Fruit fly (Drosophila melanogaster) whole organism, pupa: ENCODE measurements around the gene cype.

Experiments
- CG10348 ChIP-seq: fragments of 200-800 bp; sonication (Bioruptor generic); IDR thresholded peaks from 2 replicates; pipeline ENCODE4 v1.3.6; 2022; ENCODE audit warnings: missing biosample characterization, missing genetic modification characterization
- CG12605 ChIP-seq: fragments of 200-800 bp; sonication (Bioruptor generic); IDR thresholded peaks from 2 replicates; pipeline ENCODE4 v1.3.6; 2022; ENCODE audit warnings: missing biosample characterization, missing genetic modification characterization
- CG13204 ChIP-seq: fragments of 200-800 bp; sonication (Bioruptor generic); optimal IDR thresholded peaks from 2 replicates; lab custom pipeline; 2018; ENCODE audit warnings: missing biosample characterization, mild to moderate bottlenecking, missing genetic modification characterization, moderate library complexity
- CG14655 ChIP-seq: fragments of 200-800 bp; sonication (Bioruptor generic); optimal IDR thresholded peaks from 3 replicates; lab custom pipeline; 2017; ENCODE audit warnings: mild to moderate bottlenecking, missing biosample characterization, missing genetic modification reagents, missing genetic modification characterization
- CG15710 ChIP-seq: fragments of 200-800 bp; sonication (Bioruptor generic); optimal IDR thresholded peaks from 2 replicates; lab custom pipeline; 2018; ENCODE audit warnings: missing biosample characterization, mild to moderate bottlenecking, missing genetic modification characterization, moderate library complexity
- CG17806 ChIP-seq: fragments of 200-800 bp; sonication (Bioruptor generic); optimal IDR thresholded peaks from 2 replicates; lab custom pipeline; 2018; ENCODE audit warnings: missing biosample characterization, mild to moderate bottlenecking, missing genetic modification characterization, moderate library complexity
- CG32121 ChIP-seq: fragments of 200-800 bp; sonication (Bioruptor generic); IDR thresholded peaks from 2 replicates; pipeline ENCODE4 v1.3.6; 2022; ENCODE audit warnings: missing biosample characterization, missing genetic modification characterization
- CG34367 ChIP-seq: fragments of 200-800 bp; sonication (Bioruptor generic); optimal IDR thresholded peaks from 2 replicates; lab custom pipeline; 2018; ENCODE audit warnings: missing biosample characterization, mild to moderate bottlenecking, missing genetic modification characterization
- CG4496 ChIP-seq: fragments of 200-800 bp; sonication (Bioruptor generic); IDR thresholded peaks from 3 replicates; pipeline ENCODE4 v1.3.6; 2022; ENCODE audit warnings: missing biosample characterization, missing genetic modification characterization
- CG8159 ChIP-seq: fragments of 200-800 bp; sonication (Bioruptor generic); optimal IDR thresholded peaks from 3 replicates; lab custom pipeline; 2018; ENCODE audit warnings: missing biosample characterization, mild to moderate bottlenecking, missing genetic modification characterization, moderate library complexity
- CG8301 ChIP-seq: fragments of 200-800 bp; sonication (Bioruptor generic); optimal IDR thresholded peaks from 2 replicates; lab custom pipeline; 2018; ENCODE audit warnings: missing biosample characterization, mild to moderate bottlenecking, missing genetic modification characterization
- CG9948 ChIP-seq: fragments of 200-800 bp; sonication (Bioruptor generic); optimal IDR thresholded peaks from 2 replicates; lab custom pipeline; 2018; ENCODE audit warnings: missing biosample characterization, mild to moderate bottlenecking, missing genetic modification characterization, moderate library complexity
- D1 ChIP-seq: fragments of 200-800 bp; sonication (Bioruptor generic); optimal IDR thresholded peaks from 2 replicates; lab custom pipeline; 2018; ENCODE audit warnings: missing biosample characterization, mild to moderate bottlenecking, missing genetic modification characterization, moderate library complexity
- EcR ChIP-seq: fragments of 200-800 bp; sonication (Bioruptor generic); optimal IDR thresholded peaks from 3 replicates; lab custom pipeline; 2019; ENCODE audit warnings: missing biosample characterization, missing genetic modification characterization, mild to moderate bottlenecking, moderate library complexity, missing genetic modification reagents
- Ets98B ChIP-seq: fragments of 200-800 bp; sonication (Bioruptor generic); IDR thresholded peaks from 2 replicates; pipeline ENCODE4 v1.3.6; 2022; ENCODE audit warnings: missing biosample characterization, missing genetic modification characterization
- Pif1A ChIP-seq: fragments of 200-800 bp; sonication (Bioruptor generic); optimal IDR thresholded peaks from 3 replicates; lab custom pipeline; 2016; ENCODE audit warnings: missing biosample characterization, missing genetic modification characterization
- Pif1B ChIP-seq: fragments of 200-800 bp; sonication (Bioruptor generic); optimal IDR thresholded peaks from 3 replicates; lab custom pipeline; 2016; ENCODE audit warnings: missing biosample characterization, missing genetic modification characterization
- Snoo ChIP-seq: fragments of 200-800 bp; sonication (Bioruptor generic); optimal IDR thresholded peaks from 3 replicates; lab custom pipeline; 2017; ENCODE audit warnings: missing biosample characterization, mild to moderate bottlenecking, missing genetic modification characterization, inconsistent platforms
- fd96Ca ChIP-seq: fragments of 200-800 bp; sonication (Bioruptor generic); IDR thresholded peaks from 3 replicates; pipeline ENCODE4 v1.3.6; 2022; ENCODE audit warnings: missing biosample characterization, missing genetic modification characterization
- gl ChIP-seq: fragments of 200-800 bp; sonication (Bioruptor generic); optimal IDR thresholded peaks from 2 replicates; lab custom pipeline; 2018; ENCODE audit warnings: missing biosample characterization, mild to moderate bottlenecking, missing genetic modification characterization
- rn ChIP-seq: fragments of 200-800 bp; sonication (Bioruptor generic); IDR thresholded peaks from 2 replicates; pipeline ENCODE4 v1.3.6; 2022; ENCODE audit warnings: missing biosample characterization, missing genetic modification characterization

cype gene

DNA sequence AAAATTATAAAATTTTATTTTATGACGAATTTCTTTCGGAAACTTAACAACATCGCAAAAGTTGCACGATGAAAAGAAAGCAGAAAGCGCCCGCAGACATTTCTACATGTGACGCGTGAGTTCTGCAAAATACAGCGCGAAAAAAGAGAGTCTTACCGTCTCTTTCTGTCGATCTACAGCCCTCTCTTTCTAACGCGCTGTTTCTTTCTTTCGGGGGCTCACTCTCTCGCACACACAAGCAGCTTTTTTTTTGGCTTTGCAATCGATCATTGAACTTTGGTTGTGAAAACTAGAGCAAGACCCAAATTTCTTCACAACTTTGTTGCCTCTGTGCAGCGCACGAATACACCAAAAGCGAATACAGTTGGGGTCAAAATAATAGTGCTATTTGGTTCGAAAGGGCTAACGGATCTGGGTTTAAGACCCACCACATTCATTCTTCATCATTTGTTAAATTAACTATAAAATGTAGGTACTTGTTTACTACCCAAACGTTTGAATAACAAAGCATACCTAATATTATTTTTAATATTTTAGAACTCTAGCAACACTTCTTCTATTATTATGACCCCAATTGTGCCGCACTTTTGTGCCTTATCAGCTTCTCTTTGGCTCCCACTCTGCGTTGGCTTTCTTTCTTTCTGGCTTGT, 27.9 kb upstream of the cype start:
- TF ChIP-seq CG12605 (GFP tag; lab: Robert Waterston, UW) = no peak
- TF ChIP-seq CG17806 (tag; lab: Kevin White, UChicago) = peak; percentile 27
- peak; percentile 42 for TF ChIP-seq CG9948 (tag; lab: Kevin White, UChicago)
- peak; percentile 54 for TF ChIP-seq CG8301 (tag; lab: Kevin White, UChicago)
- no peak for TF ChIP-seq gl (tag; lab: Kevin White, UChicago)
- peak; percentile 73 for TF ChIP-seq Pif1A (GFP tag; lab: Kevin White, UChicago)
- TF ChIP-seq CG14655 (GFP tag; lab: Kevin White, UChicago) = peak; percentile 45
- no peak for TF ChIP-seq rn
- peak; percentile 78 for TF ChIP-seq Snoo
- no peak for TF ChIP-seq EcR (GFP tag; lab: Kevin White, UChicago)
- 0 out of 3 replicates have a peak, but pooled peaks have one; percentile 27 for TF ChIP-seq fd96Ca (GFP tag; lab: Robert Waterston, UW)
- peak; percentile 40 for TF ChIP-seq CG8159 (tag; lab: Kevin White, UChicago)
- no peak for TF ChIP-seq D1 (tag; lab: Kevin White, UChicago)
- no peak for TF ChIP-seq Ets98B (GFP tag; lab: Robert Waterston, UW)
- TF ChIP-seq CG4496 = peak; percentile 60; the same call in 2 of the 3 replicates
- TF ChIP-seq CG13204 (GFP tag; lab: Kevin White, UChicago) = no peak
- TF ChIP-seq CG15710 (tag; lab: Kevin White, UChicago) = peak; percentile 53
- TF ChIP-seq CG34367 (tag; lab: Kevin White, UChicago) = no peak
- TF ChIP-seq CG10348 (GFP tag; lab: Robert Waterston, UW) = no peak
- peak; percentile 73 for TF ChIP-seq CG32121
- TF ChIP-seq Pif1B = peak; percentile 6
- TF ChIP-seq, all 21 proteins: peak for 12

DNA sequence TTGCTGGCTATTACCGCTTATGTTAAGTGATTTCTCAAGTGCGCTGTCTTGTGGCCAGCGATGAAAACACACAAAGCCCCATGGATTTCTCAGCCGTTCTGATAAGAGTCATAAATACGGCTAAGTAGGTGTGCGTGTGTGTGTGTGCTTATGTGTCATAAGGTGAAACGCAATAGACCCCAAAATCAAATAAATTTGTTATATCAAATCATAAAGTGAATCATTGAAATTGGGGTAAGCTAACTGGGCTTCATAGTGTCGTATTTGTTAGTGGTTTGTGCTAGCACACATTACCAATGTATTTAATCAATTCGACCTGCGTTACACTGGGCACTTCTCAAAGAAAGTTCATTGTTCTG, 27.4 kb upstream of the cype start:
- TF ChIP-seq CG4496 (0 out of 3 replicates have a peak, but pooled peaks have one; percentile 1), CG9948 (tag; lab: Kevin White, UChicago) (no peak), Ets98B (GFP tag; lab: Robert Waterston, UW) (no peak)

DNA sequence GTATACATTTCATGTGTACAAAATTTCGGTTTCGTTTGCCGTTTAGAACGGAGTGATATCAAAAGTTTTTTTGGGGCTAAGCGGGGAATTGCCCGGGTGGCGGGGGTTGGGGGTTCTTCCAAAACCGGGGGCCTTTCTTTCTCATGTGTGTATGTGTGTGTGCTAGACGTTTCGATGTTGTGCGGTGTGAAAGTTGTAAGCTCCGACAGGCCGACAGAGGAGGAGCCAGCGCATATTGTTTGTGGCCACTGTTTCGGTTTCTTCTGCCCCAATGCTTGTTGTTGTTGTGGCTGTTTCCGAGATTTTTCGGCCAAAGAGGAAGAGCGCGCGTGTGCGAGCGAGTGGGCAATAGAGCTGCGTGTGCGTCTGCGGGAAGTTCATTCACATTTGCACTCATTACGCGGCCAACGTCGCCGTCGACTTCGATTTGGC, 26.8 kb upstream of the cype start:
- TF ChIP-seq CG17806 (tag; lab: Kevin White, UChicago) (no peak), EcR (GFP tag; lab: Kevin White, UChicago) (peak; percentile 47), CG14655 (GFP tag; lab: Kevin White, UChicago) (no peak)

DNA sequence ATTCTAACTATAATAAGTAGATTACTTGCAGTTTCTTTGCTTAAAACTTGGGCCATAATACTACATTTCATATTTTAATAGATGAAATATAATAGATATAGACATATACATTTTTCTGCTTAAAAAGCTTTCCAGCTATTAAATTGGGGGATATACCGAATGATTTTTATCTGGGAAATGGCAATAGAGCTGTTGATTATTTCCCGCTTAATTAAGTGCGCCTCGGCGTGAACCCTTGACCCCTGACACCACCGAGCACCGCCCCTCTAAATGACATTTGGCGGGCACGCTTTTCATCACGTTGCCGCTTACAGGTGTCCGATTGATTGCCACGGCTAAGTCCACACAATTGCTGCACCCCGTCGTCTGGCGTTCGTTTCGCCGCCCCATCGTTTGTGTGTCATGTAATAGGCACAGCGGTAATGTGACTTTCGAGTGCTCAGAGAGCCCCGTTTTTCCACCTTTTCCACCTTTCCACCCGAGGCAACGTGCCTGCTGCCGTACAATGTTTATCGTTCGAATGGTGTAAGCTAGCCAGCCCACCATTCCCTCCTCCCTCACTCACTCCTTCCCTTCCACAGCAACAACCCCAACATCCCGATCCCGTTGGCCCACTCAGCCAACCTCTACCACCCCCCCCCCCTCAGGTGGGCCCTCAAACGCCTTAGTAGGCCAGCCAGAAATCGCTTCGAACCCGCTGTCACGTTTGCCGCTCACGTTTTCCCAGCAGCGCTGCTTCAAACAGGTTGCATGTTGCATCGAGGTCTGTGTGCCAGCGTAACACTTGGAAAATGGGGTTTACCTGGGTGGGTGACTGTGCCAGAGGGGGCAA, 26.0 kb upstream of the cype start:
- TF ChIP-seq Ets98B (GFP tag; lab: Robert Waterston, UW) (peak; percentile 37; the same call in 1 of the 2 replicates), EcR (GFP tag; lab: Kevin White, UChicago) (peak; percentile 78), CG13204 (GFP tag; lab: Kevin White, UChicago) (peak; percentile 89), CG15710 (tag; lab: Kevin White, UChicago) (no peak), Pif1B (peak; percentile 4), CG34367 (tag; lab: Kevin White, UChicago) (no peak)

dm6 chr2L:5302284-5302683, 24.7 kb upstream of the cype start:
- TF ChIP-seq CG14655 (GFP tag; lab: Kevin White, UChicago) (peak; percentile 3), CG17806 (tag; lab: Kevin White, UChicago) (no peak), EcR (GFP tag; lab: Kevin White, UChicago) (no peak), CG8159 (tag; lab: Kevin White, UChicago) (peak; percentile 38), CG9948 (tag; lab: Kevin White, UChicago) (peak; percentile 3), Pif1B (peak; percentile 5), CG13204 (GFP tag; lab: Kevin White, UChicago) (no peak), Pif1A (GFP tag; lab: Kevin White, UChicago) (peak; percentile 37), CG15710 (tag; lab: Kevin White, UChicago) (peak; percentile 37), CG4496 (no peak), CG34367 (tag; lab: Kevin White, UChicago) (no peak)
- TF ChIP-seq, all 21 proteins: peak for 6

DNA sequence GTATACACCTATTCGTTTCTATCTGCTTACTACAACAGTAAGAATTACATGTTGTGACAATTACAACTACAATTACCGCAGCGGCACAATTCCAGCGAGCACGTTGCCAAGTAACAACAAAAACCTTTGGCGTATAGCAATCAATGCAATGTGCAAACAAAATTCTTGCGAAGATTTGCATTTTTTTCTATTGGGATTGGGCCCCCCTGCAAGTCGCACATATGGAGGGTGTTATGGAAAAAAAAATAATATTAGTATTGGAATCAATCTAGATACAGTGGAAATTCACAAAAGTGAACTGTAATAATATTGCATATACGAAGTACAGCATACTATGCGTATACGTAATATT, 24.4 kb upstream of the cype start:
- no peak for TF ChIP-seq Pif1A (GFP tag; lab: Kevin White, UChicago)
- no peak for TF ChIP-seq CG34367 (tag; lab: Kevin White, UChicago)
- TF ChIP-seq D1 (tag; lab: Kevin White, UChicago) = no peak
- no peak for TF ChIP-seq Snoo
